Fruit fly (Drosophila melanogaster) S2 (cell line): ENCODE results near the gene CG12592.

Experiments used
- CG8478 ChIP-seq: fragments of >200 bp; optimal IDR thresholded peaks from 2 replicates; lab custom pipeline; 2018
- CTCF ChIP-seq, 2 experiments: fragments of >200 bp; optimal IDR thresholded peaks; 2 replicates each; lab custom pipeline; 2018

DNA sequence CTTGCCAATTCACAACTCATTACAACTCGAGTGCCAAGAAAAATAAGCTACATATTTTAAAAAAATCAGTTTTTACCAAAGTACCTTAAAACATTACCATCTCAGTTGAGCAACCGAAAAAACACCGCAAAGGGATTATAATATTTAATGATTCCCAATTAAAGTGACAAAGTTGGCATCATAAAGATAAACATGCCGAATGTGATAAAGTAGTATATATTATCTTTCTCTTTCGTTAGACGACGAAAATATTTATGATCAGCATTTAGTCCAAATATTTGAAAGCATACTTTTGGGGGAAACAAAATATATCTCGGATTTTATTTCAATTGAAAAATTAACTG, 26.4 kb upstream of the CG12592 start:
- TF ChIP-seq CG8478 (lab: Kevin White, UChicago) (no peak), CTCF (optimal IDR thresholded peaks at IDR 0.05; lab: Kevin White, UChicago) (no peak)
